Worm (Caenorhabditis elegans) whole organism, midembryonic: Measurements from ENCODE around the gene ZK795.3.

ENCODE experiments used
- T22C8.4 ChIP-seq: fragments of 200-800 bp; sonication (Bioruptor generic); IDR thresholded peaks from 2 replicates; pipeline ENCODE4 v1.3.6; 2022; ENCODE audit warnings: missing genetic modification characterization, missing compliant biosample characterization
- cog-1 ChIP-seq: sonication (generic microtip); optimal IDR thresholded peaks from 2 replicates; lab custom pipeline; 2016; ENCODE audit warnings: missing genetic modification characterization, missing compliant biosample characterization
- flt-1 ChIP-seq: fragments of 200-800 bp; sonication (Bioruptor generic); IDR thresholded peaks from 2 replicates; pipeline ENCODE4 v1.3.6; 2022; ENCODE audit warnings: missing genetic modification characterization, missing compliant biosample characterization
- klf-2 ChIP-seq: fragments of 200-800 bp; sonication (Bioruptor generic); conservative IDR thresholded peaks from 2 replicates; pipeline ENCODE4 v1.3.6; 2022; ENCODE audit warnings: missing genetic modification reagents, missing genetic modification characterization, missing compliant biosample characterization
- med-1 ChIP-seq: sonication (generic microtip); optimal IDR thresholded peaks from 2 replicates; lab custom pipeline; 2017; ENCODE audit warnings: missing genetic modification characterization, mild to moderate bottlenecking, missing compliant biosample characterization, antibody characterized with exemption, missing genetic modification reagents; ENCODE audit not compliant: insufficient read depth
- ref-1 ChIP-seq: fragments of 200-800 bp; sonication (Bioruptor generic); conservative IDR thresholded peaks from 2 replicates; pipeline ENCODE4 v1.3.6; 2022; ENCODE audit warnings: missing genetic modification reagents, missing genetic modification characterization, missing compliant biosample characterization
- tab-1 ChIP-seq: fragments of 200-800 bp; sonication (Bioruptor generic); IDR thresholded peaks from 2 replicates; pipeline ENCODE4 v1.3.6; 2022; ENCODE audit warnings: missing genetic modification characterization, missing compliant biosample characterization
- ztf-23 ChIP-seq: fragments of 200-800 bp; sonication (Bioruptor generic); IDR thresholded peaks from 2 replicates; pipeline ENCODE4 v1.3.6; 2022; ENCODE audit warnings: missing genetic modification reagents, missing genetic modification characterization, missing compliant biosample characterization

DNA sequence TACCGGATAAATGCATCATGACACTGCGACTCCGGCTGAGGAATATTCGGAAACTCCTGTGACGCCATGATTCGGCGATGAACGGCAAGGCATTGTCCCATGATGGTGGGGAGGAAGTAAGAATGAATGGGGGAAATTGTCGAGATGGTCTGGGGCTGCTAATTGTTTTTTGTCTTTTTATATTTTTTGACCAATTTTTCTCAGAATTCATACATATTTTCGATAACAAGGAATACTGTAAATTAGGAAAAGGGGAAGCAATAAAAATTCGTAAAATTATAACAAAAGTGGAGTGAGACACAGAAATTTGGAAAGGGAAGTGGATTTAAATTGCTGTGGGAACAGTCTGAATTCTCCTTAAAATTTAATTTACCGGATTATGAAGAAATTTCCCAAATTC lies 33.8 kb upstream of the ZK795.3 start, which contains the start of gene eak-4:
- TF ChIP-seq ref-1 (GFP tag; lab: Robert Waterston, UW) (no peak), cog-1 (tag; lab: Kevin White, UChicago) (no peak), flt-1 (GFP tag; lab: Robert Waterston, UW) (no peak), med-1 (GFP tag; lab: Kevin White, UChicago) (no peak), klf-2 (GFP tag; lab: Robert Waterston, UW) (no peak), T22C8.4 (GFP tag; lab: Robert Waterston, UW) (no peak), ztf-23 (GFP tag; lab: Robert Waterston, UW) (no peak), tab-1 (GFP tag; lab: Robert Waterston, UW) (no peak)
